Fruit fly (Drosophila melanogaster): ENCODE results near the gene Jasper.

Gene Jasper

dm6 chr3R:30058057-30058868 is 5.9 kb downstream of the Jasper start, which contains the start of gene sima (continued):
- TF ChIP-seq CG10147 (GFP tag; optimal IDR thresholded peaks at IDR 0.05) (peak; percentile 28), ci (GFP tag; IDR thresholded peaks at IDR 0.05) (peak; percentile 32; the same call in 1 of the 3 replicates), gem (tag; optimal IDR thresholded peaks at IDR 0.05) (peak; percentile 27), CG16779 (GFP tag; IDR thresholded peaks at IDR 0.05) (no peak), CG18764 (GFP tag; optimal IDR thresholded peaks at IDR 0.05) (no peak), disco-r (GFP tag; optimal IDR thresholded peaks at IDR 0.05) (no peak), Dll (GFP tag; IDR thresholded peaks at IDR 0.05; ENCODE audit: partially characterized antibody) (no peak), ftz-f1 (GFP tag; optimal IDR thresholded peaks at IDR 0.05) (peak; percentile 45), jigr1 (GFP tag; IDR thresholded peaks at IDR 0.05) (no peak), CG4707 (GFP tag; optimal IDR thresholded peaks at IDR 0.05) (no peak), unpg (GFP tag; optimal IDR thresholded peaks at IDR 0.05) (no peak), D (optimal IDR thresholded peaks at IDR 0.05) (no peak), D (GFP tag; optimal IDR thresholded peaks at IDR 0.05) (no peak), Ssrp (tag; optimal IDR thresholded peaks at IDR 0.05) (no peak), CG1602 (GFP tag; optimal IDR thresholded peaks at IDR 0.05) (no peak), CG34376 (GFP tag; optimal IDR thresholded peaks at IDR 0.05) (peak; percentile 31), pho (GFP tag; optimal IDR thresholded peaks at IDR 0.05) (no peak), Ada2b (GFP tag; IDR thresholded peaks at IDR 0.05) (peak; percentile 59), scrt (GFP tag; optimal IDR thresholded peaks at IDR 0.05) (peak; percentile 5), C15 (GFP tag; IDR thresholded peaks at IDR 0.05) (no peak), TFAM (GFP tag; optimal IDR thresholded peaks at IDR 0.05) (no peak), prd (optimal IDR thresholded peaks at IDR 0.05) (no peak), prd (GFP tag; IDR thresholded peaks at IDR 0.05) (peak; percentile 53; the same call in 1 of the 3 replicates), CG10209 (GFP tag; optimal IDR thresholded peaks at IDR 0.05) (no peak), slbo (GFP tag; IDR thresholded peaks at IDR 0.05) (peak; percentile 77), CG18476 (GFP tag; optimal IDR thresholded peaks at IDR 0.05) (no peak), Bteb2 (GFP tag; optimal IDR thresholded peaks at IDR 0.05) (no peak), CG34422 (GFP tag; IDR thresholded peaks at IDR 0.05) (peak; percentile 12; the same call in 1 of the 3 replicates), cato (GFP tag; optimal IDR thresholded peaks at IDR 0.05; ENCODE audit: borderline replicate concordance) (no peak), CG33557 (GFP tag; optimal IDR thresholded peaks at IDR 0.05) (no peak), cg (GFP tag; optimal IDR thresholded peaks at IDR 0.05) (peak; percentile 88), CG30431 (GFP tag; optimal IDR thresholded peaks at IDR 0.05) (no peak), Drgx (GFP tag; IDR thresholded peaks at IDR 0.05) (peak; percentile 41; the same call in 1 of the 2 replicates), Eip74EF (GFP tag; optimal IDR thresholded peaks at IDR 0.05) (peak in 1 of 2 experiments; percentile 6), klu (GFP tag; IDR thresholded peaks at IDR 0.05) (no peak), shn (GFP tag; optimal IDR thresholded peaks at IDR 0.05) (peak; percentile 6), Sin3A (optimal IDR thresholded peaks at IDR 0.05) (peak; percentile 49), CG9215 (GFP tag; IDR thresholded peaks at IDR 0.05) (0 out of 2 replicates have a peak, but pooled peaks have one; percentile 26), CG11560 (tag; IDR thresholded peaks at IDR 0.05) (no peak), CG2199 (GFP tag; IDR thresholded peaks at IDR 0.05) (no peak), unc-4 (GFP tag; IDR thresholded peaks at IDR 0.05; ENCODE audit: partially characterized antibody) (0 out of 2 replicates have a peak, but pooled peaks have one; percentile 19), CG6272 (GFP tag; IDR thresholded peaks at IDR 0.05) (no peak), CG13424 (tag; optimal IDR thresholded peaks at IDR 0.05) (peak; percentile 27), CG6175 (GFP tag; IDR thresholded peaks at IDR 0.05) (no peak), Dip3 (GFP tag; optimal IDR thresholded peaks at IDR 0.05) (peak; percentile 18), CG4404 (GFP tag; IDR thresholded peaks at IDR 0.05) (no peak), GATAe (GFP tag; conservative IDR thresholded peaks at IDR 0.05) (no peak), esg (GFP tag; conservative IDR thresholded peaks at IDR 0.05) (no peak), nerfin-1 (tag; optimal IDR thresholded peaks at IDR 0.05) (peak; percentile 16), CG1233 (GFP tag; optimal IDR thresholded peaks at IDR 0.05) (no peak)
